Fruit fly (Drosophila melanogaster) whole organism, embryonic: ENCODE data around the gene Hsp67Ba.

Experiments used
- B-H1 ChIP-seq: fragments of 200-800 bp; sonication (Bioruptor generic); IDR thresholded peaks from 3 replicates; pipeline ENCODE4 v1.3.6; 2022; ENCODE audit warnings: missing biosample characterization, missing genetic modification characterization
- Bgb ChIP-seq: fragments of 200-800 bp; sonication (Bioruptor generic); IDR thresholded peaks from 2 replicates; pipeline ENCODE4 v1.3.6; 2022; ENCODE audit warnings: missing biosample characterization, missing genetic modification characterization; ENCODE audit not compliant: partially characterized antibody
- CG10366 ChIP-seq: fragments of 200-800 bp; sonication (Bioruptor generic); IDR thresholded peaks from 2 replicates; pipeline ENCODE4 v1.3.6; 2022; ENCODE audit warnings: missing biosample characterization, missing genetic modification characterization
- CG12659 ChIP-seq: fragments of 200-800 bp; sonication (Bioruptor generic); optimal IDR thresholded peaks from 3 replicates; lab custom pipeline; 2017; ENCODE audit warnings: mild to moderate bottlenecking, missing biosample characterization, missing genetic modification reagents, missing genetic modification characterization
- CG12769 ChIP-seq: fragments of 200-800 bp; sonication (Bioruptor generic); optimal IDR thresholded peaks from 2 replicates; lab custom pipeline; 2019; ENCODE audit warnings: missing biosample characterization, mild to moderate bottlenecking, missing genetic modification characterization, moderate library complexity
- CG13775 ChIP-seq: fragments of 200-800 bp; sonication (Bioruptor generic); optimal IDR thresholded peaks from 3 replicates; lab custom pipeline; 2017; ENCODE audit warnings: missing biosample characterization, mild to moderate bottlenecking, missing genetic modification characterization
- CG17328 ChIP-seq: fragments of 200-800 bp; sonication (Bioruptor generic); IDR thresholded peaks from 2 replicates; pipeline ENCODE4 v1.3.6; 2022; ENCODE audit warnings: missing biosample characterization, missing genetic modification characterization
- CG17361 ChIP-seq: fragments of 200-800 bp; sonication (Bioruptor generic); IDR thresholded peaks from 3 replicates; pipeline ENCODE4 v1.3.6; 2022; ENCODE audit warnings: missing biosample characterization, missing genetic modification characterization
- CG17385 ChIP-seq: fragments of 200-800 bp; sonication (Bioruptor generic); optimal IDR thresholded peaks from 3 replicates; lab custom pipeline; 2018; ENCODE audit warnings: missing biosample characterization, mild to moderate bottlenecking, missing genetic modification characterization
- CG31365 ChIP-seq: fragments of 200-800 bp; sonication (Bioruptor generic); optimal IDR thresholded peaks from 2 replicates; lab custom pipeline; 2018; ENCODE audit warnings: missing biosample characterization, mild to moderate bottlenecking, missing genetic modification characterization
- CG43689 ChIP-seq: fragments of 200-800 bp; sonication (Bioruptor generic); IDR thresholded peaks from 2 replicates; pipeline ENCODE4 v1.3.6; 2022; ENCODE audit warnings: missing biosample characterization, missing genetic modification characterization
- CG4404 ChIP-seq: fragments of 200-800 bp; sonication (Bioruptor generic); IDR thresholded peaks from 2 replicates; pipeline ENCODE4 v1.3.6; 2022; ENCODE audit warnings: missing biosample characterization, missing genetic modification characterization
- CG7357 ChIP-seq: fragments of 200-800 bp; sonication (Bioruptor generic); IDR thresholded peaks from 3 replicates; pipeline ENCODE4 v1.3.6; 2022; ENCODE audit warnings: missing biosample characterization, missing genetic modification characterization
- CG7987 ChIP-seq: fragments of 200-800 bp; sonication (Bioruptor generic); optimal IDR thresholded peaks from 2 replicates; lab custom pipeline; 2018; ENCODE audit warnings: missing biosample characterization, mild to moderate bottlenecking, missing genetic modification characterization, moderate library complexity
- CG9817 ChIP-seq: fragments of 200-800 bp; sonication (Bioruptor generic); optimal IDR thresholded peaks from 2 replicates; lab custom pipeline; 2018; ENCODE audit warnings: missing biosample characterization, mild to moderate bottlenecking, missing genetic modification characterization, moderate library complexity
- D ChIP-seq, 2 experiments: fragments of 200-800 bp in 1 of 2; fragments of >200 bp in 1 of 2; sonication (Bioruptor generic) in 1 of 2; optimal IDR thresholded peaks; 2 replicates in 1 of 2; 3 replicates in 1 of 2; lab custom pipeline; 2017; ENCODE audit warnings: mild to moderate bottlenecking in 1 of 2, missing biosample characterization in 1 of 2, missing genetic modification characterization in 1 of 2, missing genetic modification reagents in 1 of 2
- Dek ChIP-seq: fragments of 200-800 bp; sonication (Bioruptor generic); optimal IDR thresholded peaks from 3 replicates; lab custom pipeline; 2019; ENCODE audit warnings: missing biosample characterization, mild to moderate bottlenecking, missing genetic modification characterization, moderate library complexity
- E2f1 ChIP-seq: fragments of 200-800 bp; sonication (Bioruptor generic); IDR thresholded peaks from 2 replicates; pipeline ENCODE4 v1.3.6; 2022; ENCODE audit warnings: missing biosample characterization, missing genetic modification characterization
- Hey ChIP-seq: fragments of 200-800 bp; sonication (Bioruptor generic); optimal IDR thresholded peaks from 3 replicates; lab custom pipeline; 2018; ENCODE audit warnings: missing biosample characterization, mild to moderate bottlenecking, missing genetic modification characterization
- Mad ChIP-seq: fragments of 200-800 bp; sonication (Bioruptor generic); optimal IDR thresholded peaks from 2 replicates; lab custom pipeline; 2016; ENCODE audit warnings: missing biosample characterization, missing genetic modification characterization
- Mrtf ChIP-seq: fragments of 200-800 bp; sonication (Bioruptor generic); IDR thresholded peaks from 3 replicates; pipeline ENCODE4 v1.3.6; 2022; ENCODE audit warnings: missing biosample characterization, missing genetic modification characterization
- NFAT ChIP-seq: fragments of 200-800 bp; sonication (Bioruptor generic); IDR thresholded peaks from 2 replicates; pipeline ENCODE4 v1.3.6; 2022; ENCODE audit warnings: missing biosample characterization, missing genetic modification characterization
- Oli ChIP-seq: fragments of 200-800 bp; sonication (Bioruptor generic); optimal IDR thresholded peaks from 2 replicates; lab custom pipeline; 2018; ENCODE audit warnings: missing biosample characterization, mild to moderate bottlenecking, missing genetic modification characterization, moderate library complexity
- Scr ChIP-seq: fragments of 200-800 bp; sonication (Bioruptor generic); IDR thresholded peaks from 2 replicates; pipeline ENCODE4 v1.3.6; 2022; ENCODE audit warnings: missing biosample characterization, missing genetic modification characterization; ENCODE audit not compliant: partially characterized antibody
- Tbp ChIP-seq: fragments of >200 bp; optimal IDR thresholded peaks from 2 replicates; lab custom pipeline; 2018; ENCODE audit warnings: missing biosample characterization, missing genetic modification characterization
- Trl ChIP-seq, 3 experiments: fragments of >200 bp in 2 of 3; fragments of 200-800 bp in 1 of 3; sonication (Bioruptor generic) in 1 of 3; optimal IDR thresholded peaks; 2 replicates in 1 of 3; 3 replicates in 2 of 3; lab custom pipeline; 2016 to 2017; ENCODE audit warnings: missing biosample characterization in 1 of 3, missing genetic modification characterization in 1 of 3
- ash1 ChIP-seq: fragments of 200-800 bp; sonication (Bioruptor generic); optimal IDR thresholded peaks from 2 replicates; lab custom pipeline; 2018; ENCODE audit warnings: missing biosample characterization, mild to moderate bottlenecking, missing genetic modification characterization
- bcd ChIP-seq: fragments of 200-800 bp; sonication (Bioruptor generic); optimal IDR thresholded peaks from 2 replicates; lab custom pipeline; 2017; ENCODE audit warnings: missing biosample characterization, mild to moderate bottlenecking, missing genetic modification characterization
- da ChIP-seq: fragments of 200-800 bp; sonication (Bioruptor generic); optimal IDR thresholded peaks from 2 replicates; lab custom pipeline; 2016; ENCODE audit warnings: missing biosample characterization, missing genetic modification characterization
- dm ChIP-seq: fragments of 200-800 bp; sonication (Bioruptor generic); optimal IDR thresholded peaks from 3 replicates; lab custom pipeline; 2016; ENCODE audit warnings: missing biosample characterization, missing genetic modification characterization
- emc ChIP-seq: fragments of 200-800 bp; sonication (Bioruptor generic); optimal IDR thresholded peaks from 2 replicates; lab custom pipeline; 2016; ENCODE audit warnings: missing biosample characterization, missing genetic modification characterization
- fru ChIP-seq: fragments of >200 bp; optimal IDR thresholded peaks from 2 replicates; lab custom pipeline; 2017
- grau ChIP-seq: fragments of 200-800 bp; optimal IDR thresholded peaks from 3 replicates; lab custom pipeline; 2019; ENCODE audit warnings: missing biosample characterization, mild to moderate bottlenecking, missing genetic modification characterization, moderate library complexity
- hkb ChIP-seq, 2 experiments: fragments of 200-800 bp in 1 of 2; fragments of >200 bp in 1 of 2; sonication (Bioruptor generic) in 1 of 2; IDR thresholded peaks in 1 of 2; optimal IDR thresholded peaks in 1 of 2; 2 replicates each; pipeline versions ENCODE4 v1.3.6 to Lab custom; 2017 to 2022; ENCODE audit warnings: missing biosample characterization in 1 of 2, missing genetic modification characterization in 1 of 2
- lab ChIP-seq: fragments of 200-800 bp; sonication (Bioruptor generic); optimal IDR thresholded peaks from 3 replicates; lab custom pipeline; 2017; ENCODE audit warnings: missing biosample characterization, missing genetic modification characterization, mild to moderate bottlenecking, moderate library complexity, missing genetic modification reagents
- nerfin-1 ChIP-seq: fragments of 200-800 bp; sonication (Bioruptor generic); optimal IDR thresholded peaks from 3 replicates; lab custom pipeline; 2019; ENCODE audit warnings: missing biosample characterization, mild to moderate bottlenecking, missing genetic modification characterization, moderate library complexity
- onecut ChIP-seq: fragments of 200-800 bp; sonication (Bioruptor generic); IDR thresholded peaks from 2 replicates; pipeline ENCODE4 v1.3.6; 2022; ENCODE audit warnings: missing biosample characterization, missing genetic modification characterization
- pzg ChIP-seq: fragments of 200-800 bp; sonication (Bioruptor generic); optimal IDR thresholded peaks from 3 replicates; lab custom pipeline; 2018; ENCODE audit warnings: missing biosample characterization, mild to moderate bottlenecking, missing genetic modification characterization, moderate library complexity
- repo ChIP-seq: fragments of 200-800 bp; sonication (Bioruptor generic); optimal IDR thresholded peaks from 2 replicates; lab custom pipeline; 2016; ENCODE audit warnings: missing biosample characterization, missing genetic modification characterization
- sd ChIP-seq: fragments of 200-800 bp; sonication (Bioruptor generic); optimal IDR thresholded peaks from 3 replicates; lab custom pipeline; 2018; ENCODE audit warnings: missing biosample characterization, mild to moderate bottlenecking, missing genetic modification characterization, moderate library complexity
- sens-2 ChIP-seq: fragments of 200-800 bp; sonication (Bioruptor generic); IDR thresholded peaks from 2 replicates; pipeline ENCODE4 v1.3.6; 2022; ENCODE audit warnings: missing biosample characterization, missing genetic modification characterization
- seq ChIP-seq: fragments of 200-800 bp; sonication (Bioruptor generic); IDR thresholded peaks from 2 replicates; pipeline ENCODE4 v1.3.6; 2022; ENCODE audit warnings: missing biosample characterization, missing genetic modification characterization
- sima ChIP-seq: fragments of 200-800 bp; sonication (Bioruptor generic); optimal IDR thresholded peaks from 2 replicates; lab custom pipeline; 2016; ENCODE audit warnings: missing biosample characterization, missing genetic modification characterization
- tap ChIP-seq: fragments of 200-800 bp; optimal IDR thresholded peaks from 3 replicates; lab custom pipeline; 2019; ENCODE audit warnings: missing biosample characterization, mild to moderate bottlenecking, missing genetic modification characterization, moderate library complexity
- tup ChIP-seq: fragments of 200-800 bp; sonication (Bioruptor generic); optimal IDR thresholded peaks from 2 replicates; lab custom pipeline; 2016; ENCODE audit warnings: missing biosample characterization, mild to moderate bottlenecking, missing genetic modification characterization, moderate library complexity
- twi ChIP-seq: fragments of 200-800 bp; optimal IDR thresholded peaks from 2 replicates; lab custom pipeline; 2019; ENCODE audit warnings: missing biosample characterization, mild to moderate bottlenecking, missing genetic modification characterization, moderate library complexity
- zen2 ChIP-seq: fragments of 200-800 bp; sonication (Bioruptor generic); IDR thresholded peaks from 3 replicates; pipeline ENCODE4 v1.3.6; 2022; ENCODE audit warnings: missing biosample characterization, missing genetic modification characterization; ENCODE audit not compliant: partially characterized antibody

Hsp67Ba gene

dm6 chr3L:9422636-9423419, 43.5 kb upstream of the Hsp67Ba start, which contains the start of gene aay (continued):
- TF ChIP-seq grau (tag; lab: Kevin White, UChicago) (peak; percentile 99), sima (GFP tag; lab: Kevin White, UChicago) (peak; percentile 95), CG43689 (peak; percentile 90), tap (tag; lab: Kevin White, UChicago) (peak; percentile 99), CG31365 (tag; lab: Kevin White, UChicago) (peak; percentile 90), da (peak; percentile 94), CG10366 (GFP tag; lab: Robert Waterston, UW) (peak; percentile 98), Scr (no peak), twi (tag; lab: Kevin White, UChicago) (peak; percentile 96), zen2 (GFP tag; lab: Robert Waterston, UW) (no peak), CG7987 (GFP tag; lab: Kevin White, UChicago) (peak; percentile 97), fru (lab: Kevin White, UChicago) (no peak), onecut (peak; percentile 95), D (optimal IDR thresholded peaks at IDR 0.05; lab: Kevin White, UChicago) (no peak), D (GFP tag; optimal IDR thresholded peaks at IDR 0.05; lab: Kevin White, UChicago) (peak; percentile 99), CG17361 (peak; percentile 99), CG9817 (tag; lab: Kevin White, UChicago) (peak; percentile 98), CG13775 (peak; percentile 99), dm (GFP tag; lab: Kevin White, UChicago) (peak; percentile 96), CG7357 (GFP tag; lab: Robert Waterston, UW) (peak; percentile 91), emc (GFP tag; lab: Kevin White, UChicago) (peak; percentile 94), repo (GFP tag; lab: Kevin White, UChicago) (peak; percentile 95), hkb (optimal IDR thresholded peaks at IDR 0.05; lab: Kevin White, UChicago) (no peak), hkb (GFP tag; IDR thresholded peaks at IDR 0.05; lab: Robert Waterston, UW) (peak; percentile 99), Mrtf (GFP tag; lab: Robert Waterston, UW) (peak; percentile 97), Bgb (peak; percentile 21; the same call in 1 of the 2 replicates), Dek (tag; lab: Kevin White, UChicago) (peak; percentile 99), Tbp (GFP tag; lab: Kevin White, UChicago) (no peak), Mad (GFP tag; lab: Kevin White, UChicago) (peak; percentile 99), NFAT (peak; percentile 92), nerfin-1 (tag; lab: Kevin White, UChicago) (peak; percentile 98), CG17328 (GFP tag; lab: Robert Waterston, UW) (peak; percentile 99), pzg (GFP tag; lab: Kevin White, UChicago) (peak; percentile 17), CG12659 (GFP tag; lab: Kevin White, UChicago) (peak; percentile 99), Trl (optimal IDR thresholded peaks at IDR 0.05; lab: Kevin White, UChicago) (peak; percentile 60 to 80), Trl (GFP tag; optimal IDR thresholded peaks at IDR 0.05; lab: Kevin White, UChicago) (peak; percentile 95), Hey (tag; lab: Kevin White, UChicago) (peak; percentile 79), seq (GFP tag; lab: Robert Waterston, UW) (peak; percentile 98), bcd (GFP tag; lab: Kevin White, UChicago) (peak; percentile 99), ash1 (GFP tag; lab: Kevin White, UChicago) (peak; percentile 87), E2f1 (GFP tag; lab: Robert Waterston, UW) (peak; percentile 98), sens-2 (GFP tag; lab: Robert Waterston, UW) (peak; percentile 96), lab (GFP tag; lab: Kevin White, UChicago) (peak; percentile 99), sd (tag; lab: Kevin White, UChicago) (peak; percentile 96), CG17385 (GFP tag; lab: Kevin White, UChicago) (peak; percentile 98), Oli (tag; lab: Kevin White, UChicago) (peak; percentile 99), B-H1 (GFP tag; lab: Robert Waterston, UW) (peak; percentile 97), CG4404 (GFP tag; lab: Robert Waterston, UW) (peak; percentile 98), CG12769 (tag; lab: Kevin White, UChicago) (peak; percentile 98), tup (GFP tag; lab: Kevin White, UChicago) (peak; percentile 97)
